Fruit fly (Drosophila melanogaster): ENCODE data around the gene Sfp33A2.

Gene Sfp33A2

dm6 chr2L:11837413-11837812 lies at the start of gene Sfp33A2:
TSS of gene Sfp33A2 (plus strand) at chr2L:11837713.
- no peak for TF ChIP-seq CG11617 (GFP tag; optimal IDR thresholded peaks at IDR 0.05)
- TF ChIP-seq cic (GFP tag; optimal IDR thresholded peaks at IDR 0.05): no peak

- TF ChIP-seq CG7045 (GFP tag; optimal IDR thresholded peaks at IDR 0.05) (no peak), Clk (GFP tag; optimal IDR thresholded peaks at IDR 0.05) (no peak), Crg-1 (GFP tag; optimal IDR thresholded peaks at IDR 0.05) (no peak), CG5204 (GFP tag; optimal IDR thresholded peaks at IDR 0.05) (no peak), cnc (optimal IDR thresholded peaks at IDR 0.05) (no peak), Hr96 (GFP tag; optimal IDR thresholded peaks at IDR 0.05) (no peak), CG14711 (tag; optimal IDR thresholded peaks at IDR 0.05) (no peak), CG1620 (GFP tag; optimal IDR thresholded peaks at IDR 0.05) (no peak), tj (GFP tag; optimal IDR thresholded peaks at IDR 0.05) (no peak), ovo (GFP tag; optimal IDR thresholded peaks at IDR 0.05) (no peak), cic (GFP tag; optimal IDR thresholded peaks at IDR 0.05) (no peak), pad (GFP tag; optimal IDR thresholded peaks at IDR 0.05) (no peak), CG12768 (GFP tag; optimal IDR thresholded peaks at IDR 0.05) (no peak)
Observed at dm6 chr2L:11788034-11788433, 49.5 kb upstream of the Sfp33A2 start, which contains the start of gene CG14931. TSS of gene CG14931 (plus strand) at chr2L:11788334.

dm6 chr2L:11789690-11790089 lies 47.8 kb upstream of the Sfp33A2 start, which contains the start of gene CG14932:
TSS of gene CG14932 (plus strand) at chr2L:11789919.
- TF ChIP-seq cic (GFP tag; optimal IDR thresholded peaks at IDR 0.05) (no peak), CG1620 (GFP tag; optimal IDR thresholded peaks at IDR 0.05) (no peak), CG14711 (tag; optimal IDR thresholded peaks at IDR 0.05) (no peak), pad (GFP tag; optimal IDR thresholded peaks at IDR 0.05) (no peak), tj (GFP tag; optimal IDR thresholded peaks at IDR 0.05) (no peak), toe (GFP tag; optimal IDR thresholded peaks at IDR 0.05) (no peak), CG7101 (tag; optimal IDR thresholded peaks at IDR 0.05) (no peak), CG7045 (GFP tag; optimal IDR thresholded peaks at IDR 0.05) (no peak), CG5204 (GFP tag; optimal IDR thresholded peaks at IDR 0.05) (no peak), CG12768 (GFP tag; optimal IDR thresholded peaks at IDR 0.05) (no peak), ovo (GFP tag; optimal IDR thresholded peaks at IDR 0.05) (no peak), bab1 (GFP tag; optimal IDR thresholded peaks at IDR 0.05) (no peak), CG33017 (tag; optimal IDR thresholded peaks at IDR 0.05) (no peak)

dm6 chr2L:11792265-11792664 lies 45.2 kb upstream of the Sfp33A2 start, which contains the start of gene Tsp33B:
TSS of gene Tsp33B (minus strand) at chr2L:11792365.
- TF ChIP-seq CG12768 (GFP tag; optimal IDR thresholded peaks at IDR 0.05): no peak
- no peak for TF ChIP-seq CG14711 (tag; optimal IDR thresholded peaks at IDR 0.05)
- TF ChIP-seq CG7045 (GFP tag; optimal IDR thresholded peaks at IDR 0.05): no peak
- no peak for TF ChIP-seq CG5204 (GFP tag; optimal IDR thresholded peaks at IDR 0.05)
- no peak for TF ChIP-seq kay (GFP tag; ENCODE audit: borderline replicate concordance)
- TF ChIP-seq Hr96 (GFP tag; optimal IDR thresholded peaks at IDR 0.05): no peak
- no peak for TF ChIP-seq CG7101 (tag; optimal IDR thresholded peaks at IDR 0.05)
- TF ChIP-seq toe (GFP tag; optimal IDR thresholded peaks at IDR 0.05): no peak
- TF ChIP-seq cnc (optimal IDR thresholded peaks at IDR 0.05): no peak
- no peak for TF ChIP-seq Mnt (GFP tag; optimal IDR thresholded peaks at IDR 0.05)
- TF ChIP-seq Clk (GFP tag; optimal IDR thresholded peaks at IDR 0.05): no peak
- no peak for TF ChIP-seq ovo (GFP tag; optimal IDR thresholded peaks at IDR 0.05)
- no peak for TF ChIP-seq pad (GFP tag; optimal IDR thresholded peaks at IDR 0.05)
- no peak for TF ChIP-seq Crg-1 (GFP tag; optimal IDR thresholded peaks at IDR 0.05)
- TF ChIP-seq bab1 (GFP tag; optimal IDR thresholded peaks at IDR 0.05): no peak
- no peak for TF ChIP-seq CG33017 (tag; optimal IDR thresholded peaks at IDR 0.05)

- TF ChIP-seq cnc (optimal IDR thresholded peaks at IDR 0.05): no peak
- no peak for TF ChIP-seq CG33017 (tag; optimal IDR thresholded peaks at IDR 0.05)
- no peak for TF ChIP-seq CG1620 (GFP tag; optimal IDR thresholded peaks at IDR 0.05)
- TF ChIP-seq toe (GFP tag; optimal IDR thresholded peaks at IDR 0.05): no peak
- TF ChIP-seq Mnt (GFP tag; optimal IDR thresholded peaks at IDR 0.05): no peak
- TF ChIP-seq Clk (GFP tag; optimal IDR thresholded peaks at IDR 0.05): no peak
- TF ChIP-seq pad (GFP tag; optimal IDR thresholded peaks at IDR 0.05): no peak
- no peak for TF ChIP-seq CG7045 (GFP tag; optimal IDR thresholded peaks at IDR 0.05)
- no peak for TF ChIP-seq cic (GFP tag; optimal IDR thresholded peaks at IDR 0.05)
- no peak for TF ChIP-seq tj (GFP tag; optimal IDR thresholded peaks at IDR 0.05)
- TF ChIP-seq CG12768 (GFP tag; optimal IDR thresholded peaks at IDR 0.05): no peak
- no peak for TF ChIP-seq CG7101 (tag; optimal IDR thresholded peaks at IDR 0.05)
- TF ChIP-seq Hr96 (GFP tag; optimal IDR thresholded peaks at IDR 0.05): no peak
- TF ChIP-seq Crg-1 (GFP tag; optimal IDR thresholded peaks at IDR 0.05): no peak
- no peak for TF ChIP-seq kay (GFP tag; ENCODE audit: borderline replicate concordance)
- TF ChIP-seq bab1 (GFP tag; optimal IDR thresholded peaks at IDR 0.05): no peak
- no peak for TF ChIP-seq ovo (GFP tag; optimal IDR thresholded peaks at IDR 0.05)
Observed at dm6 chr2L:11793986-11794385, 43.5 kb upstream of the Sfp33A2 start, which contains the start of gene CG14937. TSS of gene CG14937 (minus strand) at chr2L:11794086.

- TF ChIP-seq CG11617 (GFP tag; optimal IDR thresholded peaks at IDR 0.05) (no peak), cic (GFP tag; optimal IDR thresholded peaks at IDR 0.05) (no peak), CG12768 (GFP tag; optimal IDR thresholded peaks at IDR 0.05) (no peak), CG5204 (GFP tag; optimal IDR thresholded peaks at IDR 0.05) (no peak), CG1620 (GFP tag; optimal IDR thresholded peaks at IDR 0.05) (no peak), tj (GFP tag; optimal IDR thresholded peaks at IDR 0.05) (no peak), CG33017 (tag; optimal IDR thresholded peaks at IDR 0.05) (no peak), Crg-1 (GFP tag; optimal IDR thresholded peaks at IDR 0.05) (no peak), Clk (GFP tag; optimal IDR thresholded peaks at IDR 0.05) (no peak), Mnt (GFP tag; optimal IDR thresholded peaks at IDR 0.05) (no peak), cnc (optimal IDR thresholded peaks at IDR 0.05) (no peak), toe (GFP tag; optimal IDR thresholded peaks at IDR 0.05) (no peak)
Observed at dm6 chr2L:11797127-11797526, 40.4 kb upstream of the Sfp33A2 start.
